Worm (Caenorhabditis elegans) whole organism, L4 larva: ENCODE data around the gene C18D11.7.

ENCODE experiments used
- F37D6.2 ChIP-seq: sonication (generic microtip); optimal IDR thresholded peaks from 2 replicates; lab custom pipeline; 2016; ENCODE audit warnings: mild to moderate bottlenecking, missing genetic modification characterization, missing compliant biosample characterization
- F49E8.2 ChIP-seq: sonication (generic microtip); optimal IDR thresholded peaks from 2 replicates; lab custom pipeline; 2016; ENCODE audit warnings: missing compliant biosample characterization, mild to moderate bottlenecking, missing genetic modification characterization, borderline replicate concordance
- Y105C5A.15 ChIP-seq: fragments of 200-800 bp; sonication (Bioruptor generic); IDR thresholded peaks from 2 replicates; pipeline ENCODE4 v1.3.6; 2022; ENCODE audit warnings: missing genetic modification characterization, missing compliant biosample characterization
- ZK337.2 ChIP-seq: fragments of 200-800 bp; sonication (Bioruptor generic); IDR thresholded peaks from 2 replicates; pipeline ENCODE4 v1.3.6; 2022; ENCODE audit warnings: missing genetic modification reagents, missing genetic modification characterization, missing compliant biosample characterization
- aha-1 ChIP-seq: fragments of 150-350 bp; peaks from one replicate; lab custom pipeline; 2014; ENCODE audit warnings: missing biosample characterization, missing genetic modification characterization
- ama-1 ChIP-seq: fragments of 150-350 bp; optimal IDR thresholded peaks from 2 replicates; lab custom pipeline; 2014; ENCODE audit warnings: inconsistent platforms, mixed read lengths
- arid-1 ChIP-seq: fragments of 200-800 bp; sonication (Bioruptor generic); conservative IDR thresholded peaks from 2 replicates; pipeline ENCODE4 v1.3.6; 2022; ENCODE audit warnings: missing genetic modification reagents, missing genetic modification characterization, missing compliant biosample characterization
- ceh-62 ChIP-seq: sonication (generic microtip); optimal IDR thresholded peaks from 2 replicates; lab custom pipeline; 2017; ENCODE audit warnings: missing biosample characterization, missing genetic modification characterization
- ctbp-1 ChIP-seq: fragments of 200-800 bp; sonication (Bioruptor generic); IDR thresholded peaks from 2 replicates; pipeline ENCODE4 v1.3.6; 2022; ENCODE audit warnings: missing genetic modification reagents, missing genetic modification characterization, missing compliant biosample characterization
- daf-12 ChIP-seq: fragments of 150-350 bp; optimal IDR thresholded peaks from 2 replicates; lab custom pipeline; 2014; ENCODE audit warnings: missing biosample characterization, missing genetic modification reagents, missing genetic modification characterization
- daf-16 ChIP-seq, 3 experiments: sonication (generic microtip); optimal IDR thresholded peaks; 2 replicates each; lab custom pipeline; 2016 to 2017; ENCODE audit warnings: missing genetic modification characterization in 3 of 3, missing genetic modification reagents in 3 of 3, mild to moderate bottlenecking in 2 of 3, missing compliant biosample characterization in 2 of 3, missing biosample characterization in 1 of 3, moderate library complexity in 1 of 3
- daf-8 ChIP-seq: fragments of 200-800 bp; sonication (Bioruptor generic); IDR thresholded peaks from 2 replicates; pipeline ENCODE4 v1.3.6; 2022; ENCODE audit warnings: missing genetic modification characterization, missing compliant biosample characterization
- dmd-6 ChIP-seq: fragments of 200-800 bp; sonication (Bioruptor generic); IDR thresholded peaks from 2 replicates; pipeline ENCODE4 v1.3.6; 2022; ENCODE audit warnings: missing genetic modification reagents, missing genetic modification characterization, missing compliant biosample characterization
- dmd-8 ChIP-seq: fragments of 200-800 bp; sonication (Bioruptor generic); IDR thresholded peaks from 2 replicates; pipeline ENCODE4 v1.3.6; 2022; ENCODE audit warnings: missing genetic modification characterization, missing compliant biosample characterization
- dpl-1 ChIP-seq: fragments of 150-350 bp; optimal IDR thresholded peaks from 2 replicates; lab custom pipeline; 2014; ENCODE audit warnings: missing biosample characterization, missing genetic modification reagents, missing genetic modification characterization
- duxl-1 ChIP-seq: sonication (generic microtip); optimal IDR thresholded peaks from 2 replicates; lab custom pipeline; 2016; ENCODE audit warnings: mild to moderate bottlenecking, missing genetic modification characterization, moderate library complexity, missing compliant biosample characterization; ENCODE audit not compliant: poor library complexity
- dve-1 ChIP-seq: sonication (generic microtip); optimal IDR thresholded peaks from 2 replicates; lab custom pipeline; 2017; ENCODE audit warnings: antibody characterized with exemption, mild to moderate bottlenecking, missing genetic modification characterization, missing compliant biosample characterization; ENCODE audit not compliant: insufficient read depth
- fkh-10 ChIP-seq: fragments of 150-350 bp; optimal IDR thresholded peaks from 2 replicates; lab custom pipeline; 2014; ENCODE audit warnings: missing biosample characterization, missing genetic modification reagents, missing genetic modification characterization
- hif-1 ChIP-seq, 2 experiments: sonication (generic microtip); optimal IDR thresholded peaks; 2 replicates each; lab custom pipeline; 2016 to 2017; ENCODE audit warnings: missing compliant biosample characterization in 2 of 2, missing genetic modification characterization in 2 of 2, missing genetic modification reagents in 2 of 2, missing genotype in 2 of 2, mild to moderate bottlenecking in 1 of 2
- hlh-11 ChIP-seq: fragments of 200-800 bp; sonication (Bioruptor generic); optimal IDR thresholded peaks from 2 replicates; lab custom pipeline; 2018; ENCODE audit warnings: mild to moderate bottlenecking, missing genetic modification characterization, missing compliant biosample characterization
- hlh-30 ChIP-seq: sonication (generic microtip); optimal IDR thresholded peaks from 2 replicates; lab custom pipeline; 2017; ENCODE audit warnings: antibody characterized with exemption, mild to moderate bottlenecking, missing genetic modification characterization, missing compliant biosample characterization; ENCODE audit not compliant: insufficient read depth
- hmg-1.1 ChIP-seq: fragments of 200-800 bp; sonication (Bioruptor generic); IDR thresholded peaks from 2 replicates; pipeline ENCODE4 v1.3.6; 2022; ENCODE audit warnings: missing genetic modification reagents, missing genetic modification characterization, missing compliant biosample characterization
- jun-1 ChIP-seq: fragments of 150-350 bp; optimal IDR thresholded peaks from 2 replicates; lab custom pipeline; 2014; ENCODE audit warnings: missing biosample characterization, missing genetic modification reagents, missing genetic modification characterization
- lin-13 ChIP-seq: fragments of 150-350 bp; optimal IDR thresholded peaks from 2 replicates; lab custom pipeline; 2014; ENCODE audit warnings: missing biosample characterization, missing genetic modification reagents, missing genetic modification characterization
- lin-38 ChIP-seq: fragments of 200-800 bp; sonication (Bioruptor generic); IDR thresholded peaks from 2 replicates; pipeline ENCODE4 v1.3.6; 2022; ENCODE audit warnings: missing genetic modification reagents, missing genetic modification characterization, missing compliant biosample characterization
- lsy-2 ChIP-seq, 2 experiments: fragments of 150-350 bp in 1 of 2; sonication (generic microtip) in 1 of 2; optimal IDR thresholded peaks; 2 replicates each; lab custom pipeline; 2014 to 2017; ENCODE audit warnings: missing biosample characterization in 2 of 2, missing genetic modification characterization in 2 of 2
- mdl-1 ChIP-seq, 2 experiments: fragments of 150-350 bp in 1 of 2; sonication (generic microtip) in 1 of 2; optimal IDR thresholded peaks; 2 replicates each; lab custom pipeline; 2014 to 2017; ENCODE audit warnings: missing biosample characterization in 2 of 2, missing genetic modification characterization in 2 of 2
- mep-1 ChIP-seq: fragments of 150-350 bp; sonication (generic microtip); optimal IDR thresholded peaks from 3 replicates; lab custom pipeline; 2014; ENCODE audit warnings: missing biosample characterization, missing genetic modification characterization
- mes-2 ChIP-seq: sonication (generic microtip); optimal IDR thresholded peaks from 2 replicates; lab custom pipeline; 2016; ENCODE audit warnings: missing genotype, mild to moderate bottlenecking, missing genetic modification characterization, missing compliant biosample characterization; ENCODE audit not compliant: poor library complexity, severe bottlenecking
- mxl-3 ChIP-seq: fragments of 200-800 bp; sonication (Bioruptor generic); optimal IDR thresholded peaks from 2 replicates; lab custom pipeline; 2018; ENCODE audit warnings: mild to moderate bottlenecking, missing genetic modification characterization, missing compliant biosample characterization
- nhr-102 ChIP-seq: sonication (generic microtip); optimal IDR thresholded peaks from 2 replicates; lab custom pipeline; 2016; ENCODE audit warnings: mild to moderate bottlenecking, missing genetic modification characterization, moderate library complexity, missing compliant biosample characterization
- nhr-11 ChIP-seq: fragments of 150-350 bp; optimal IDR thresholded peaks from 2 replicates; lab custom pipeline; 2014; ENCODE audit warnings: missing biosample characterization, missing genetic modification characterization
- nhr-28 ChIP-seq: fragments of 150-350 bp; optimal IDR thresholded peaks from 2 replicates; lab custom pipeline; 2014; ENCODE audit warnings: missing biosample characterization, missing genetic modification characterization
- nhr-6 ChIP-seq: fragments of 150-350 bp; optimal IDR thresholded peaks from 2 replicates; lab custom pipeline; 2014; ENCODE audit warnings: missing biosample characterization, missing genetic modification characterization
- nhr-77 ChIP-seq: fragments of 150-350 bp; optimal IDR thresholded peaks from 2 replicates; lab custom pipeline; 2014; ENCODE audit warnings: missing biosample characterization, missing genetic modification characterization
- rbr-2 ChIP-seq: sonication (generic microtip); optimal IDR thresholded peaks from 2 replicates; lab custom pipeline; 2016; ENCODE audit warnings: missing genotype, missing genetic modification characterization, missing compliant biosample characterization
- set-16 ChIP-seq: fragments of 200-800 bp; sonication (Bioruptor generic); IDR thresholded peaks from 2 replicates; pipeline ENCODE4 v1.3.6; 2022; ENCODE audit warnings: missing genetic modification reagents, missing genetic modification characterization, missing compliant biosample characterization
- snpc-1.2 ChIP-seq: fragments of 200-800 bp; sonication (Bioruptor generic); IDR thresholded peaks from 2 replicates; pipeline ENCODE4 v1.3.6; 2022; ENCODE audit warnings: missing genetic modification reagents, missing genetic modification characterization, missing compliant biosample characterization
- spr-1 ChIP-seq: sonication (generic microtip); optimal IDR thresholded peaks from 2 replicates; lab custom pipeline; 2016; ENCODE audit warnings: mild to moderate bottlenecking, missing genetic modification characterization, missing compliant biosample characterization
- unc-62 ChIP-seq, 3 experiments: fragments of 150-350 bp in 1 of 3; sonication (generic microtip); optimal IDR thresholded peaks in 2 of 3; peaks in 1 of 3; 1 replicate in 1 of 3; 2 replicates in 2 of 3; lab custom pipeline; 2014 to 2017; ENCODE audit warnings: missing biosample characterization in 3 of 3, missing genetic modification characterization in 3 of 3, missing genetic modification reagents in 3 of 3, missing genotype in 1 of 3
- vab-7 ChIP-seq: fragments of 200-800 bp; sonication (Bioruptor generic); IDR thresholded peaks from 2 replicates; pipeline ENCODE4 v1.3.6; 2022; ENCODE audit warnings: missing genetic modification reagents, missing genetic modification characterization, missing compliant biosample characterization
- zip-11 ChIP-seq: fragments of 200-800 bp; sonication (Bioruptor generic); IDR thresholded peaks from 2 replicates; pipeline ENCODE4 v1.3.6; 2022; ENCODE audit warnings: missing genetic modification characterization, missing compliant biosample characterization

The C18D11.7 gene

ce11 chrIII:11825654-11826053 is 19.1 kb upstream of the C18D11.7 start:
- TF ChIP-seq fkh-10 (no peak), lin-13 (GFP tag; lab: Kevin White, UChicago) (peak; percentile 76), arid-1 (GFP tag; lab: Robert Waterston, UW) (0 out of 2 replicates have a peak, but pooled peaks have one; percentile 42), aha-1 (tag; lab: Kevin White, UChicago) (peak; percentile 93), lin-38 (GFP tag; lab: Robert Waterston, UW) (peak; percentile 94), hif-1 (tag; optimal IDR thresholded peaks at IDR 0.05; lab: Kevin White, UChicago) (peak in 1 of 2 experiments; percentile 46), hmg-1.1 (GFP tag; lab: Robert Waterston, UW) (peak; percentile 49), lsy-2 (tag; optimal IDR thresholded peaks at IDR 0.05; lab: Kevin White, UChicago) (peak in 1 of 2 experiments; percentile 87), nhr-6 (tag; lab: Kevin White, UChicago) (peak; percentile 42), nhr-28 (peak; percentile 56), jun-1 (tag; lab: Kevin White, UChicago) (no peak), daf-8 (GFP tag; lab: Robert Waterston, UW) (no peak), dpl-1 (peak; percentile 64), hlh-30 (peak; percentile 94), hlh-11 (tag; lab: Kevin White, UChicago) (peak; percentile 67), nhr-77 (peak; percentile 36), mep-1 (peak; percentile 64), vab-7 (GFP tag; lab: Robert Waterston, UW) (peak; percentile 31; the same call in 1 of the 2 replicates), dmd-6 (peak; percentile 21; the same call in 1 of the 2 replicates), dve-1 (tag; lab: Kevin White, UChicago) (peak; percentile 20), unc-62 (GFP tag; optimal IDR thresholded peaks at IDR 0.05 in 1 of 2; lab: Kevin White, UChicago) (no peak), unc-62 (tag; optimal IDR thresholded peaks at IDR 0.05; lab: Kevin White, UChicago) (no peak), mxl-3 (GFP tag; lab: Kevin White, UChicago) (peak; percentile 91), dmd-8 (GFP tag; lab: Robert Waterston, UW) (no peak), mes-2 (peak; percentile 86), daf-12 (tag; lab: Kevin White, UChicago) (no peak), rbr-2 (tag; lab: Kevin White, UChicago) (peak; percentile 69), daf-16 (GFP tag; optimal IDR thresholded peaks at IDR 0.05; lab: Kevin White, UChicago) (no peak), daf-16 (tag; optimal IDR thresholded peaks at IDR 0.05; lab: Kevin White, UChicago) (peak; percentile 17), mdl-1 (tag; optimal IDR thresholded peaks at IDR 0.05; lab: Kevin White, UChicago) (peak; percentile 52 to 93)

- TF ChIP-seq aha-1 (tag; lab: Kevin White, UChicago): peak; percentile 53
- peak; percentile 10; the same call in 1 of the 2 replicates for TF ChIP-seq lin-38 (GFP tag; lab: Robert Waterston, UW)
- no peak for TF ChIP-seq daf-16 (GFP tag; optimal IDR thresholded peaks at IDR 0.05; lab: Kevin White, UChicago)
- peak; percentile 0 for TF ChIP-seq daf-16 (tag; optimal IDR thresholded peaks at IDR 0.05; lab: Kevin White, UChicago)
- TF ChIP-seq arid-1 (GFP tag; lab: Robert Waterston, UW): peak; percentile 32; the same call in 1 of the 2 replicates
- TF ChIP-seq Y105C5A.15 (GFP tag; lab: Robert Waterston, UW): no peak
Measured at ce11 chrIII:11824580-11824979, 18.0 kb upstream of the C18D11.7 start.

- no peak for TF ChIP-seq ceh-62 (tag; lab: Kevin White, UChicago)
- peak; percentile 61; the same call in 1 of the 2 replicates for TF ChIP-seq set-16 (GFP tag; lab: Robert Waterston, UW)
- TF ChIP-seq F49E8.2 (tag; lab: Kevin White, UChicago): no peak
- no peak for TF ChIP-seq ZK337.2 (GFP tag; lab: Robert Waterston, UW)
- TF ChIP-seq mdl-1 (tag; optimal IDR thresholded peaks at IDR 0.05; lab: Kevin White, UChicago): no peak
Measured at ce11 chrIII:11824088-11824487, 17.5 kb upstream of the C18D11.7 start.

ce11 chrIII:11823260-11823659 is 16.7 kb upstream of the C18D11.7 start, which contains the start of gene C18D11.3:
Gene C18D11.3, plus strand, starts transcription at chrIII:11823448.
- TF ChIP-seq hlh-11 (tag; lab: Kevin White, UChicago) (peak; percentile 99), nhr-6 (tag; lab: Kevin White, UChicago) (peak; percentile 35), ctbp-1 (no peak), daf-12 (tag; lab: Kevin White, UChicago) (no peak), duxl-1 (no peak), nhr-11 (tag; lab: Kevin White, UChicago) (peak; percentile 83), snpc-1.2 (GFP tag; lab: Robert Waterston, UW) (no peak), lin-13 (GFP tag; lab: Kevin White, UChicago) (peak; percentile 88), F37D6.2 (tag; lab: Kevin White, UChicago) (peak; percentile 25), ama-1 (lab: Kevin White, UChicago) (peak; percentile 20), hif-1 (tag; optimal IDR thresholded peaks at IDR 0.05; lab: Kevin White, UChicago) (peak in 1 of 2 experiments; percentile 76), daf-16 (GFP tag; optimal IDR thresholded peaks at IDR 0.05; lab: Kevin White, UChicago) (peak in 1 of 2 experiments; percentile 38), daf-16 (tag; optimal IDR thresholded peaks at IDR 0.05; lab: Kevin White, UChicago) (peak; percentile 99), lin-38 (GFP tag; lab: Robert Waterston, UW) (peak; percentile 83), dve-1 (tag; lab: Kevin White, UChicago) (peak; percentile 88), nhr-77 (peak; percentile 86), spr-1 (tag; lab: Kevin White, UChicago) (no peak), zip-11 (GFP tag; lab: Robert Waterston, UW) (no peak), nhr-102 (tag; lab: Kevin White, UChicago) (peak; percentile 29)
